Worm (Caenorhabditis elegans) whole organism, L4 larva: ENCODE results near the gene clec-221.
A peak's percentile ranks its signal among the peaks of the same experiment; 100 is the strongest.

Source experiments
- D1046.2 ChIP-seq: fragments of 200-800 bp; sonication (Bioruptor generic); IDR thresholded peaks from 2 replicates; pipeline ENCODE4 v1.3.6; 2022; ENCODE audit warnings: missing genetic modification characterization, missing compliant biosample characterization
- F10B5.3 ChIP-seq: sonication (generic microtip); optimal IDR thresholded peaks from 2 replicates; lab custom pipeline; 2016; ENCODE audit warnings: mild to moderate bottlenecking, missing genetic modification characterization, missing compliant biosample characterization
- F26F4.8 ChIP-seq: fragments of 200-800 bp; sonication (Bioruptor generic); conservative IDR thresholded peaks from 2 replicates; pipeline ENCODE4 v1.3.6; 2022; ENCODE audit warnings: missing genetic modification characterization, missing compliant biosample characterization
- F37D6.2 ChIP-seq: sonication (generic microtip); optimal IDR thresholded peaks from 2 replicates; lab custom pipeline; 2016; ENCODE audit warnings: mild to moderate bottlenecking, missing genetic modification characterization, missing compliant biosample characterization
- R02D3.7 ChIP-seq: fragments of 150-350 bp; sonication (generic microtip); optimal IDR thresholded peaks from 3 replicates; lab custom pipeline; 2014; ENCODE audit warnings: missing biosample characterization, missing genetic modification characterization
- T20F7.1 ChIP-seq: fragments of 200-800 bp; sonication (Bioruptor generic); optimal IDR thresholded peaks from 2 replicates; lab custom pipeline; 2018; ENCODE audit warnings: mild to moderate bottlenecking, missing genetic modification characterization, missing compliant biosample characterization
- T26A8.4 ChIP-seq: fragments of 200-800 bp; sonication (Bioruptor generic); IDR thresholded peaks from 2 replicates; pipeline ENCODE4 v1.3.6; 2022; ENCODE audit warnings: missing genetic modification characterization, missing compliant biosample characterization
- Y75B8A.6 ChIP-seq: fragments of 200-800 bp; sonication (Bioruptor generic); IDR thresholded peaks from 2 replicates; pipeline ENCODE4 v1.3.6; 2022; ENCODE audit warnings: missing genetic modification reagents, missing genetic modification characterization, missing compliant biosample characterization
- aha-1 ChIP-seq: fragments of 150-350 bp; peaks from one replicate; lab custom pipeline; 2014; ENCODE audit warnings: missing biosample characterization, missing genetic modification characterization
- aly-2 ChIP-seq: sonication (generic microtip); optimal IDR thresholded peaks from 2 replicates; lab custom pipeline; 2018; ENCODE audit warnings: missing biosample characterization, missing genetic modification characterization
- ceh-28 ChIP-seq: fragments of 150-350 bp; optimal IDR thresholded peaks from 2 replicates; lab custom pipeline; 2014; ENCODE audit warnings: missing biosample characterization, missing genetic modification reagents, missing genetic modification characterization
- ceh-32 ChIP-seq: sonication (generic microtip); optimal IDR thresholded peaks from 2 replicates; lab custom pipeline; 2016; ENCODE audit warnings: mild to moderate bottlenecking, missing genetic modification characterization, missing compliant biosample characterization; ENCODE audit not compliant: poor library complexity
- ceh-44 ChIP-seq: fragments of 200-800 bp; sonication (Bioruptor generic); IDR thresholded peaks from 2 replicates; pipeline ENCODE4 v1.3.6; 2022; ENCODE audit warnings: missing genetic modification reagents, missing genetic modification characterization, missing compliant biosample characterization
- ces-1 ChIP-seq: fragments of 150-350 bp; sonication (generic microtip); optimal IDR thresholded peaks from 4 replicates; lab custom pipeline; 2014; ENCODE audit warnings: missing biosample characterization, missing genetic modification reagents, missing genetic modification characterization
- daf-16 ChIP-seq, 3 experiments: sonication (generic microtip); optimal IDR thresholded peaks; 2 replicates each; lab custom pipeline; 2016 to 2017; ENCODE audit warnings: missing genetic modification characterization in 3 of 3, missing genetic modification reagents in 3 of 3, mild to moderate bottlenecking in 2 of 3, missing compliant biosample characterization in 2 of 3, missing biosample characterization in 1 of 3, moderate library complexity in 1 of 3
- daf-19 ChIP-seq: fragments of 200-800 bp; sonication (Bioruptor generic); conservative IDR thresholded peaks from 2 replicates; pipeline ENCODE4 v1.3.6; 2022; ENCODE audit warnings: missing genetic modification characterization, missing compliant biosample characterization
- daf-8 ChIP-seq: fragments of 200-800 bp; sonication (Bioruptor generic); IDR thresholded peaks from 2 replicates; pipeline ENCODE4 v1.3.6; 2022; ENCODE audit warnings: missing genetic modification characterization, missing compliant biosample characterization
- dmd-8 ChIP-seq: fragments of 200-800 bp; sonication (Bioruptor generic); IDR thresholded peaks from 2 replicates; pipeline ENCODE4 v1.3.6; 2022; ENCODE audit warnings: missing genetic modification characterization, missing compliant biosample characterization
- duxl-1 ChIP-seq: sonication (generic microtip); optimal IDR thresholded peaks from 2 replicates; lab custom pipeline; 2016; ENCODE audit warnings: mild to moderate bottlenecking, missing genetic modification characterization, moderate library complexity, missing compliant biosample characterization; ENCODE audit not compliant: poor library complexity
- fkh-10 ChIP-seq: fragments of 150-350 bp; optimal IDR thresholded peaks from 2 replicates; lab custom pipeline; 2014; ENCODE audit warnings: missing biosample characterization, missing genetic modification reagents, missing genetic modification characterization
- lim-7 ChIP-seq: fragments of 200-800 bp; sonication (Bioruptor generic); IDR thresholded peaks from 2 replicates; pipeline ENCODE4 v1.3.6; 2022; ENCODE audit warnings: missing genetic modification characterization, missing compliant biosample characterization
- lin-1 ChIP-seq: fragments of 200-800 bp; sonication (Bioruptor generic); IDR thresholded peaks from 2 replicates; pipeline ENCODE4 v1.3.6; 2022; ENCODE audit warnings: missing genetic modification reagents, missing genetic modification characterization, missing compliant biosample characterization
- lin-13 ChIP-seq: fragments of 150-350 bp; optimal IDR thresholded peaks from 2 replicates; lab custom pipeline; 2014; ENCODE audit warnings: missing biosample characterization, missing genetic modification reagents, missing genetic modification characterization
- lin-15B ChIP-seq: fragments of 150-350 bp; sonication (generic microtip); optimal IDR thresholded peaks from 3 replicates; lab custom pipeline; 2014; ENCODE audit warnings: missing biosample characterization, missing genetic modification characterization
- lin-29 ChIP-seq: fragments of 200-800 bp; sonication (Bioruptor generic); IDR thresholded peaks from 2 replicates; pipeline ENCODE4 v1.3.6; 2022; ENCODE audit warnings: missing genetic modification reagents, missing genetic modification characterization, missing compliant biosample characterization
- lsy-2 ChIP-seq, 2 experiments: fragments of 150-350 bp in 1 of 2; sonication (generic microtip) in 1 of 2; optimal IDR thresholded peaks; 2 replicates each; lab custom pipeline; 2014 to 2017; ENCODE audit warnings: missing biosample characterization in 2 of 2, missing genetic modification characterization in 2 of 2
- madf-5 ChIP-seq, 2 experiments: fragments of 200-800 bp; sonication (Bioruptor generic); IDR thresholded peaks; 2 replicates each; pipeline ENCODE4 v1.3.6; 2022; ENCODE audit warnings: missing compliant biosample characterization in 2 of 2, missing genetic modification characterization in 2 of 2
- mdl-1 ChIP-seq, 2 experiments: fragments of 150-350 bp in 1 of 2; sonication (generic microtip) in 1 of 2; optimal IDR thresholded peaks; 2 replicates each; lab custom pipeline; 2014 to 2017; ENCODE audit warnings: missing biosample characterization in 2 of 2, missing genetic modification characterization in 2 of 2
- mep-1 ChIP-seq: fragments of 150-350 bp; sonication (generic microtip); optimal IDR thresholded peaks from 3 replicates; lab custom pipeline; 2014; ENCODE audit warnings: missing biosample characterization, missing genetic modification characterization
- mes-2 ChIP-seq: sonication (generic microtip); optimal IDR thresholded peaks from 2 replicates; lab custom pipeline; 2016; ENCODE audit warnings: missing genotype, mild to moderate bottlenecking, missing genetic modification characterization, missing compliant biosample characterization; ENCODE audit not compliant: poor library complexity, severe bottlenecking
- mxl-2 ChIP-seq: fragments of 200-800 bp; sonication (Bioruptor generic); conservative IDR thresholded peaks from 2 replicates; pipeline ENCODE4 v1.3.6; 2022; ENCODE audit warnings: missing genetic modification reagents, missing genetic modification characterization, missing compliant biosample characterization
- nhr-102 ChIP-seq: sonication (generic microtip); optimal IDR thresholded peaks from 2 replicates; lab custom pipeline; 2016; ENCODE audit warnings: mild to moderate bottlenecking, missing genetic modification characterization, moderate library complexity, missing compliant biosample characterization
- nhr-11 ChIP-seq: fragments of 150-350 bp; optimal IDR thresholded peaks from 2 replicates; lab custom pipeline; 2014; ENCODE audit warnings: missing biosample characterization, missing genetic modification characterization
- nhr-6 ChIP-seq: fragments of 150-350 bp; optimal IDR thresholded peaks from 2 replicates; lab custom pipeline; 2014; ENCODE audit warnings: missing biosample characterization, missing genetic modification characterization
- php-3 ChIP-seq: fragments of 200-800 bp; sonication (Bioruptor generic); IDR thresholded peaks from 2 replicates; pipeline ENCODE4 v1.3.6; 2022; ENCODE audit warnings: missing genetic modification reagents, missing genetic modification characterization, missing compliant biosample characterization
- pqm-1 ChIP-seq: sonication (generic microtip); optimal IDR thresholded peaks from 2 replicates; lab custom pipeline; 2017; ENCODE audit warnings: missing biosample characterization, missing genetic modification characterization
- rbr-2 ChIP-seq: sonication (generic microtip); optimal IDR thresholded peaks from 2 replicates; lab custom pipeline; 2016; ENCODE audit warnings: missing genotype, missing genetic modification characterization, missing compliant biosample characterization
- saeg-2 ChIP-seq: fragments of 200-800 bp; sonication (Bioruptor generic); IDR thresholded peaks from 2 replicates; pipeline ENCODE4 v1.3.6; 2022; ENCODE audit warnings: missing genetic modification reagents, missing genetic modification characterization, missing compliant biosample characterization
- sdz-12 ChIP-seq: fragments of 200-800 bp; sonication (Bioruptor generic); optimal IDR thresholded peaks from 2 replicates; lab custom pipeline; 2018; ENCODE audit warnings: mild to moderate bottlenecking, missing genetic modification characterization, missing compliant biosample characterization
- snpc-4 ChIP-seq: fragments of 150-350 bp; optimal IDR thresholded peaks from 2 replicates; lab custom pipeline; 2014; ENCODE audit warnings: missing biosample characterization, missing genetic modification characterization
- spr-1 ChIP-seq: sonication (generic microtip); optimal IDR thresholded peaks from 2 replicates; lab custom pipeline; 2016; ENCODE audit warnings: mild to moderate bottlenecking, missing genetic modification characterization, missing compliant biosample characterization
- unc-130 ChIP-seq: sonication (generic microtip); optimal IDR thresholded peaks from 2 replicates; lab custom pipeline; 2016; ENCODE audit warnings: missing genetic modification reagents, missing genetic modification characterization, missing compliant biosample characterization
- unc-62 ChIP-seq, 3 experiments: fragments of 150-350 bp in 1 of 3; sonication (generic microtip); optimal IDR thresholded peaks in 2 of 3; peaks in 1 of 3; 1 replicate in 1 of 3; 2 replicates in 2 of 3; lab custom pipeline; 2014 to 2017; ENCODE audit warnings: missing biosample characterization in 3 of 3, missing genetic modification characterization in 3 of 3, missing genetic modification reagents in 3 of 3, missing genotype in 1 of 3
- zfp-2 ChIP-seq: sonication (generic microtip); optimal IDR thresholded peaks from 2 replicates; lab custom pipeline; 2016; ENCODE audit warnings: mild to moderate bottlenecking, missing genetic modification characterization, missing compliant biosample characterization
- zfp-3 ChIP-seq: fragments of 200-800 bp; sonication (Bioruptor generic); conservative IDR thresholded peaks from 2 replicates; pipeline ENCODE4 v1.3.6; 2022; ENCODE audit warnings: missing genetic modification reagents, missing genetic modification characterization, missing compliant biosample characterization

The clec-221 gene

DNA sequence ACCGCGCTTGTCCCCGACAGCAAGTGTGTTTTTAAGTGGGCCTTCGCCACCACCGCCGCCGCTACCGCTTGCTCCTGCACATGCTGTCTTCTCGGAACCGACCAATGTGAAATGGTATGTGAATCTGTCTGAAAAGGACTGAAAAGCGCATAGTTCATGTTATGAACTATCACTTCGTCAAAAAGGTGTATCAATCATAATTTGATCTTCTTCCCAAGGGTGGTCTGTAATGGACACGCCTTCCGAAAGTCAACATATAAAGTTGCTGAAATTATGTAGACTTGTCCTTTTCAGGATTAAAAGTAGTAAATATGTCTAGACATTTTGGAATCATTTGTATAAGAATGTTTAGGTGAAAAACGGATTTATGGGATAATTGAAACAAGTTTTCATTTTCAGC lies 12.1 kb downstream of the clec-221 start, which contains the start of gene zip-9:
Gene zip-9 (plus strand): TSS at position 301 of the 400 bp plus-strand sequence.
- no peak for TF ChIP-seq T26A8.4 (GFP tag; lab: Robert Waterston, UW)
- 0 out of 2 replicates have a peak, but pooled peaks have one; percentile 18 for TF ChIP-seq Y75B8A.6
- TF ChIP-seq, all 104 proteins: peak for 1

- TF ChIP-seq lin-29 (GFP tag; lab: Robert Waterston, UW) (no peak), ceh-44 (no peak), sdz-12 (GFP tag; lab: Kevin White, UChicago) (no peak), nhr-11 (tag; lab: Kevin White, UChicago) (no peak), mes-2 (tag; lab: Kevin White, UChicago) (no peak), pqm-1 (tag; lab: Kevin White, UChicago) (no peak), saeg-2 (GFP tag; lab: Robert Waterston, UW) (no peak), snpc-4 (tag; lab: Kevin White, UChicago) (no peak), T20F7.1 (GFP tag; lab: Kevin White, UChicago) (no peak), F10B5.3 (tag; lab: Kevin White, UChicago) (no peak), zfp-3 (no peak), php-3 (GFP tag; lab: Robert Waterston, UW) (no peak), madf-5 (GFP tag; IDR thresholded peaks at IDR 0.05; lab: Robert Waterston, UW) (no peak), mxl-2 (GFP tag; lab: Robert Waterston, UW) (no peak), nhr-102 (no peak), lim-7 (GFP tag; lab: Robert Waterston, UW) (no peak), duxl-1 (tag; lab: Kevin White, UChicago) (no peak), Y75B8A.6 (no peak), fkh-10 (GFP tag; lab: Kevin White, UChicago) (no peak), lin-13 (GFP tag; lab: Kevin White, UChicago) (no peak)
Observed at ce11 chrV:10941150-10941549, 13.1 kb downstream of the clec-221 start, which contains the start of gene F17C11.26. Gene F17C11.26 (plus strand): TSS chrV:10941450.

DNA sequence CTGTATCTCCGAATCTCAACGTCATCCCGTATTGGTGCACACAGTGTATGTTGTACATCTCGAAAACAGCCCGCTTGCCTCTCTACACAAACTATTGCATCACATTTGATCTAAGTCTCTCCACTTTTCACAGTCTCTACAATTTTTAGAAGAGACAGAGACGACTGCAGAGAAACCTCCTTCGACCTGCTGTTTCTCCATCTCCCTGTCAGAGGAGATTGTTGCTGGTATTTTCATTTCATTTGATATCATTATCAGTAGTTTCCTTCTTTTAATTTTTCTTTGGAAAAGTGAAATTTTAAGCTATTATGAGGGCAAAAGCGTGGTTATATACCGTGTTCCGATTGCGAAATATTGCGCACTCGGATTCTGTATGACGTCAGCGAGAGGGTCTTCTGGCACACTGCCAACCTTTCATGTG lies 13.7 kb downstream of the clec-221 start:
- TF ChIP-seq daf-19: 0 out of 2 replicates have a peak, but pooled peaks have one; percentile 23
- peak; percentile 8 for TF ChIP-seq nhr-6 (tag; lab: Kevin White, UChicago)
- no peak for TF ChIP-seq saeg-2 (GFP tag; lab: Robert Waterston, UW)
- peak; percentile 71 for TF ChIP-seq spr-1
- TF ChIP-seq daf-8 (GFP tag; lab: Robert Waterston, UW): no peak
- no peak for TF ChIP-seq Y75B8A.6
- no peak for TF ChIP-seq ceh-28 (tag; lab: Kevin White, UChicago)
- no peak for TF ChIP-seq daf-16 (GFP tag; optimal IDR thresholded peaks at IDR 0.05; lab: Kevin White, UChicago)
- TF ChIP-seq daf-16 (tag; optimal IDR thresholded peaks at IDR 0.05; lab: Kevin White, UChicago): peak; percentile 93
- no peak for TF ChIP-seq F26F4.8 (GFP tag; lab: Robert Waterston, UW)
- peak; percentile 61 for TF ChIP-seq mes-2 (tag; lab: Kevin White, UChicago)
- no peak for TF ChIP-seq unc-130
- TF ChIP-seq F37D6.2 (tag; lab: Kevin White, UChicago): peak; percentile 33
- TF ChIP-seq D1046.2 (GFP tag; lab: Robert Waterston, UW): no peak
- no peak for TF ChIP-seq lim-7 (GFP tag; lab: Robert Waterston, UW)
- TF ChIP-seq lin-15B: no peak
- TF ChIP-seq lsy-2 (tag; optimal IDR thresholded peaks at IDR 0.05; lab: Kevin White, UChicago): peak in 1 of 2 experiments; percentile 73
- TF ChIP-seq R02D3.7 (tag; lab: Kevin White, UChicago): no peak
- no peak for TF ChIP-seq php-3 (GFP tag; lab: Robert Waterston, UW)
- TF ChIP-seq zfp-2 (tag; lab: Kevin White, UChicago): no peak
- peak; percentile 28 for TF ChIP-seq pqm-1 (tag; lab: Kevin White, UChicago)
- TF ChIP-seq aly-2 (tag; lab: Kevin White, UChicago): no peak
- TF ChIP-seq aha-1: peak; percentile 49
- peak; percentile 42 for TF ChIP-seq rbr-2
- no peak for TF ChIP-seq ces-1
- peak in 1 of 2 experiments; percentile 96 for TF ChIP-seq unc-62 (GFP tag; optimal IDR thresholded peaks at IDR 0.05 in 1 of 2; lab: Kevin White, UChicago)
- TF ChIP-seq unc-62 (tag; optimal IDR thresholded peaks at IDR 0.05; lab: Kevin White, UChicago): no peak
- no peak for TF ChIP-seq fkh-10 (GFP tag; lab: Kevin White, UChicago)
- peak; percentile 65 for TF ChIP-seq mep-1
- peak; percentile 67 for TF ChIP-seq lin-13 (GFP tag; lab: Kevin White, UChicago)
- TF ChIP-seq ceh-32 (tag; lab: Kevin White, UChicago): no peak
- TF ChIP-seq lin-1 (GFP tag; lab: Robert Waterston, UW): no peak; the same call in 1 of the 2 replicates
- TF ChIP-seq dmd-8 (GFP tag; lab: Robert Waterston, UW): no peak
- peak; percentile 70 to 72 for TF ChIP-seq mdl-1 (tag; optimal IDR thresholded peaks at IDR 0.05; lab: Kevin White, UChicago)
